Fruit fly (Drosophila melanogaster): ENCODE data around the gene CG9098.

CG9098 gene

dm6 chr2L:5981433-5982333, 30.5 kb downstream of the CG9098 start, which contains the start of gene eIF4A (continued):
- TF ChIP-seq CG8290 (GFP tag; optimal IDR thresholded peaks at IDR 0.05), result no peak
- peak in 1 of 2 experiments; percentile 37 for TF ChIP-seq CG8290 (tag; optimal IDR thresholded peaks at IDR 0.05)
- TF ChIP-seq zf30C (GFP tag; optimal IDR thresholded peaks at IDR 0.05), result no peak
- peak; percentile 57 for TF ChIP-seq Abd-B (GFP tag; optimal IDR thresholded peaks at IDR 0.05)
- no peak for TF ChIP-seq cg (GFP tag; optimal IDR thresholded peaks at IDR 0.05)
- no peak for TF ChIP-seq CG12744 (GFP tag; optimal IDR thresholded peaks at IDR 0.05)
- TF ChIP-seq chif (GFP tag; optimal IDR thresholded peaks at IDR 0.05), result peak in 1 of 2 experiments; percentile 29
- no peak for TF ChIP-seq CG15479 (GFP tag; optimal IDR thresholded peaks at IDR 0.05)
- 0 out of 2 replicates have a peak, but pooled peaks have one; percentile 43 for TF ChIP-seq CG6272 (GFP tag; IDR thresholded peaks at IDR 0.05)
- TF ChIP-seq cad (GFP tag; optimal IDR thresholded peaks at IDR 0.05), result no peak
- TF ChIP-seq CG31388 (GFP tag; optimal IDR thresholded peaks at IDR 0.05), result no peak
- no peak for TF ChIP-seq Antp (GFP tag; optimal IDR thresholded peaks at IDR 0.05)
- no peak for TF ChIP-seq dimm (GFP tag; IDR thresholded peaks at IDR 0.05)
- peak; percentile 1 for TF ChIP-seq CG10979 (tag; optimal IDR thresholded peaks at IDR 0.05)
- TF ChIP-seq ken (GFP tag; IDR thresholded peaks at IDR 0.05), result no peak
- no peak for TF ChIP-seq CG7839 (tag; optimal IDR thresholded peaks at IDR 0.05)
- TF ChIP-seq toy (GFP tag; IDR thresholded peaks at IDR 0.05), result no peak
- no peak for TF ChIP-seq Bgb (GFP tag; IDR thresholded peaks at IDR 0.05; ENCODE audit: partially characterized antibody)
- TF ChIP-seq oc (tag; optimal IDR thresholded peaks at IDR 0.05), result no peak
- TF ChIP-seq CG1233 (GFP tag; optimal IDR thresholded peaks at IDR 0.05), result peak; percentile 44
- no peak for TF ChIP-seq pho (GFP tag; optimal IDR thresholded peaks at IDR 0.05)
- TF ChIP-seq D19B (GFP tag; optimal IDR thresholded peaks at IDR 0.05), result no peak
- peak; percentile 47 for TF ChIP-seq CG18619 (GFP tag; optimal IDR thresholded peaks at IDR 0.05)
- TF ChIP-seq nerfin-2 (GFP tag; IDR thresholded peaks at IDR 0.05; ENCODE audit: partially characterized antibody), result no peak
- no peak for TF ChIP-seq Blimp-1 (GFP tag; optimal IDR thresholded peaks at IDR 0.05)
- no peak for TF ChIP-seq sens-2 (GFP tag; IDR thresholded peaks at IDR 0.05)
- TF ChIP-seq Adf1 (GFP tag; IDR thresholded peaks at IDR 0.05), result no peak
- no peak for TF ChIP-seq sna (GFP tag; IDR thresholded peaks at IDR 0.05; ENCODE audit: partially characterized antibody)
- no peak for TF ChIP-seq esg (GFP tag; conservative IDR thresholded peaks at IDR 0.05)
- TF ChIP-seq hth (optimal IDR thresholded peaks at IDR 0.05), result no peak
- TF ChIP-seq bsh (GFP tag; optimal IDR thresholded peaks at IDR 0.05), result peak in 1 of 2 experiments; percentile 22
- peak; percentile 49 for TF ChIP-seq NC2β (GFP tag; optimal IDR thresholded peaks at IDR 0.05)
- no peak for TF ChIP-seq Side (GFP tag; optimal IDR thresholded peaks at IDR 0.05)
- TF ChIP-seq dm (GFP tag; optimal IDR thresholded peaks at IDR 0.05), result peak; percentile 85
- peak; percentile 24 for TF ChIP-seq YL-1 (GFP tag; optimal IDR thresholded peaks at IDR 0.05)
- TF ChIP-seq CG11696 (GFP tag; IDR thresholded peaks at IDR 0.05), result no peak
- TF ChIP-seq nerfin-1 (tag; optimal IDR thresholded peaks at IDR 0.05), result no peak
- TF ChIP-seq jigr1 (GFP tag; IDR thresholded peaks at IDR 0.05), result no peak
- TF ChIP-seq gce (GFP tag; IDR thresholded peaks at IDR 0.05), result no peak
- TF ChIP-seq nau (GFP tag; optimal IDR thresholded peaks at IDR 0.05), result no peak
- peak; percentile 96 for TF ChIP-seq BEAF-32 (GFP tag; optimal IDR thresholded peaks at IDR 0.05)
- TF ChIP-seq CG10565 (GFP tag; optimal IDR thresholded peaks at IDR 0.05), result no peak
- TF ChIP-seq lab (GFP tag; optimal IDR thresholded peaks at IDR 0.05), result peak; percentile 18
- no peak for TF ChIP-seq CG4282 (GFP tag; optimal IDR thresholded peaks at IDR 0.05)
- no peak for TF ChIP-seq CG8281 (tag; optimal IDR thresholded peaks at IDR 0.05)
- TF ChIP-seq chm (GFP tag; IDR thresholded peaks at IDR 0.05), result no peak
- TF ChIP-seq CG12659 (GFP tag; optimal IDR thresholded peaks at IDR 0.05), result peak; percentile 54
- no peak for TF ChIP-seq fd96Cb (tag; optimal IDR thresholded peaks at IDR 0.05)
- TF ChIP-seq grn (GFP tag; optimal IDR thresholded peaks at IDR 0.05), result no peak

Measured in whole organism, embryonic.